Fruit fly (Drosophila melanogaster): ENCODE data around the gene CG31248.

The CG31248 gene

DNA sequence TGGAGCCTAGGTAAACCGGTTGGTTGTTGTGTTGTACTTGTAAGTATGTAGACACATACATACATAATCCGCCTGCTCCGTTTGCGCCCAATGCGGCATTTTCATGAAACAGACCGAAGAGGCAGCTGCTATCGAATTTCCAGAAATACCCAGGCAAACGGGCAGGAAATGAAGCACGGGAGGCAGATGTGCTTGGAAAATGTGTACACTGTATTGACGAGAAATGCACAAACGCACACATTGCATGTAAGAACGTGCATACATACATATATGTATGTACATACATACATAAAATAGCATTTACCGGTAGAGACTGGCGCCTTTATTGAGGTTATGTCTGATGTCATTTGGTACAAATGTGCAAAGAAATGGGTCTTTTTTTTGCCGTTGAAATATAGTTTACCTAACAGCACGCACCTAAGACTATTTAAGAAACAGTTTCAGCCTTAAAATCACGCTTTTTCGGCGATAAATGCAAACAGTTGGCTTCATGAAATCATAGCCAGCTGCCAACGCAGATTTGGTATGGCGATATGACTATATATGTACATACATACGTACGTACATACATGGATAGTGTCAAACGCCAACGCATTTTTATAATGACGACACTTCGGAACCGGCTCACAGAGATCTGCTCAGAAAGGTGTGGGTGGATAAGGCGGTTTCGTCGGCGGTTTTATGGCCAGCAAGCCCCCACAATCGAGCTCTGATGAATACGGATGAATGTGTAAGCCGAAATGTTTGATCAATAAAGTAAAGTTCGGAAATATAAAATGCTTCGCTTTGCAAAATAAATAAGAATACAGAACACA, 39.4 kb upstream of the CG31248 start (continued):
- TF ChIP-seq dsx (GFP tag; optimal IDR thresholded peaks at IDR 0.05; ENCODE audit: poor library complexity, severe bottlenecking), result peak; percentile 32
- TF ChIP-seq CG6808 (GFP tag; optimal IDR thresholded peaks at IDR 0.05), result peak; percentile 35
- no peak for TF ChIP-seq CG9139 (GFP tag; optimal IDR thresholded peaks at IDR 0.05)
- no peak for TF ChIP-seq CG8319 (GFP tag; optimal IDR thresholded peaks at IDR 0.05)
- TF ChIP-seq cyc (GFP tag; optimal IDR thresholded peaks at IDR 0.05), result no peak
- TF ChIP-seq salr (GFP tag; optimal IDR thresholded peaks at IDR 0.05), result no peak
- no peak for TF ChIP-seq fd59A (GFP tag; optimal IDR thresholded peaks at IDR 0.05)
- no peak for TF ChIP-seq CG11294 (GFP tag; IDR thresholded peaks at IDR 0.05)
- no peak for TF ChIP-seq lz (GFP tag; optimal IDR thresholded peaks at IDR 0.05)
- TF ChIP-seq Gug (GFP tag; IDR thresholded peaks at IDR 0.05), result no peak
- no peak for TF ChIP-seq Eip93F (GFP tag; optimal IDR thresholded peaks at IDR 0.05)
- TF ChIP-seq net (GFP tag; optimal IDR thresholded peaks at IDR 0.05), result no peak
- TF ChIP-seq CG7368 (GFP tag; optimal IDR thresholded peaks at IDR 0.05), result no peak
- TF ChIP-seq Blimp-1 (GFP tag; optimal IDR thresholded peaks at IDR 0.05), result no peak
- no peak for TF ChIP-seq esn (GFP tag; optimal IDR thresholded peaks at IDR 0.05)
- no peak for TF ChIP-seq fd85E (GFP tag; optimal IDR thresholded peaks at IDR 0.05)
- TF ChIP-seq CG6854 (GFP tag; optimal IDR thresholded peaks at IDR 0.05), result peak; percentile 2
- no peak for TF ChIP-seq CG8632 (GFP tag; optimal IDR thresholded peaks at IDR 0.05)
- no peak for TF ChIP-seq Ets21C (GFP tag; optimal IDR thresholded peaks at IDR 0.05)
- TF ChIP-seq Sox14 (GFP tag; optimal IDR thresholded peaks at IDR 0.05), result no peak
- TF ChIP-seq CG3032 (tag; optimal IDR thresholded peaks at IDR 0.05), result no peak

DNA sequence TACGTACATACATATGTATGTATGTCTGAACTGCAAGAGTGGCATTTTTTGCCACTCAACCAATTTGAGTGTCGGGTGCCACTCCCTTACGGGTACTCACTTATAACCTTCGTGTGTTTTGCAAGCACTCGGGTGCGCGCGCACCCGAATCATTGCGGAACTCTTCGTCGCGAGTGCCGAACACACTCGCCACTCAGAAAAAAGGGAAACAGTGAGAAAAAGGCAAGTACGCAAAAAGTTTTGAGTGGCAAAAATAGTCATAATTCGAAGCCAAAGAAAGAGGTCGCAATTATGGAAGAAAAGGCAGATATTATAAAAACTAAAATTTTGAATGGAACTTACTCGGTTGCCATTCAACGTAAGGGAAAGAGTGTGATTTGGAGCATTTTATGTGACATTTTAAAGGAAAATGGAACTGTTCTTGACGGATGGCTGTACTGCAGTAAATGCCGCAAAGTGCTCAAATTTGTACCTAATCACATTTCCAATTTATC, 38.7 kb upstream of the CG31248 start:
- TF ChIP-seq dsx (GFP tag; optimal IDR thresholded peaks at IDR 0.05; ENCODE audit: poor library complexity, severe bottlenecking) (no peak), salr (GFP tag; optimal IDR thresholded peaks at IDR 0.05) (peak in 1 of 2 experiments; percentile 3), ss (GFP tag; optimal IDR thresholded peaks at IDR 0.05) (peak in 1 of 2 experiments; percentile 12), Ets21C (GFP tag; optimal IDR thresholded peaks at IDR 0.05) (no peak), Smox (GFP tag; optimal IDR thresholded peaks at IDR 0.05) (no peak), CG6792 (GFP tag; optimal IDR thresholded peaks at IDR 0.05) (no peak), net (GFP tag; optimal IDR thresholded peaks at IDR 0.05) (no peak), fd85E (GFP tag; optimal IDR thresholded peaks at IDR 0.05) (no peak), Sox15 (GFP tag; optimal IDR thresholded peaks at IDR 0.05) (no peak), CG32006 (GFP tag; optimal IDR thresholded peaks at IDR 0.05) (no peak), vri (GFP tag; optimal IDR thresholded peaks at IDR 0.05) (no peak), Sox102F (GFP tag; optimal IDR thresholded peaks at IDR 0.05) (no peak), CG1621 (tag; optimal IDR thresholded peaks at IDR 0.05) (peak; percentile 13), svp (GFP tag) (peak; percentile 52), achi (GFP tag; optimal IDR thresholded peaks at IDR 0.05) (no peak), pdm3 (GFP tag; optimal IDR thresholded peaks at IDR 0.05) (no peak), CG31627 (GFP tag; optimal IDR thresholded peaks at IDR 0.05) (no peak), CG11902 (GFP tag; optimal IDR thresholded peaks at IDR 0.05) (no peak), CG6854 (GFP tag; optimal IDR thresholded peaks at IDR 0.05) (no peak), lz (GFP tag; optimal IDR thresholded peaks at IDR 0.05) (peak; percentile 1), Gug (GFP tag; IDR thresholded peaks at IDR 0.05) (no peak), CG16779 (tag; optimal IDR thresholded peaks at IDR 0.05) (no peak), fd59A (GFP tag; optimal IDR thresholded peaks at IDR 0.05) (no peak), acj6 (GFP tag; optimal IDR thresholded peaks at IDR 0.05) (no peak), cyc (GFP tag; optimal IDR thresholded peaks at IDR 0.05) (no peak), CG10631 (GFP tag; optimal IDR thresholded peaks at IDR 0.05) (no peak), CG6163 (GFP tag; IDR thresholded peaks at IDR 0.05) (0 out of 3 replicates have a peak, but pooled peaks have one; percentile 7), CG15336 (GFP tag; IDR thresholded peaks at IDR 0.05) (no peak), Sox14 (GFP tag; optimal IDR thresholded peaks at IDR 0.05) (peak; percentile 6), CG7368 (GFP tag; optimal IDR thresholded peaks at IDR 0.05) (no peak), Blimp-1 (GFP tag; optimal IDR thresholded peaks at IDR 0.05) (no peak), spab (GFP tag; optimal IDR thresholded peaks at IDR 0.05) (no peak), CG11762 (GFP tag; optimal IDR thresholded peaks at IDR 0.05; ENCODE audit: insufficient read depth) (no peak), CG4318 (GFP tag; optimal IDR thresholded peaks at IDR 0.05) (no peak), CG8632 (GFP tag; optimal IDR thresholded peaks at IDR 0.05) (peak; percentile 8), Hr38 (GFP tag; optimal IDR thresholded peaks at IDR 0.05) (no peak), CG34406 (GFP tag; optimal IDR thresholded peaks at IDR 0.05) (peak; percentile 16), CG10669 (GFP tag; optimal IDR thresholded peaks at IDR 0.05) (no peak), dac (GFP tag; optimal IDR thresholded peaks at IDR 0.05) (no peak)

Measured in whole organism, prepupa.